6 worm cellular contexts compared by ENCODE assay signal in the genomic region with DNA sequence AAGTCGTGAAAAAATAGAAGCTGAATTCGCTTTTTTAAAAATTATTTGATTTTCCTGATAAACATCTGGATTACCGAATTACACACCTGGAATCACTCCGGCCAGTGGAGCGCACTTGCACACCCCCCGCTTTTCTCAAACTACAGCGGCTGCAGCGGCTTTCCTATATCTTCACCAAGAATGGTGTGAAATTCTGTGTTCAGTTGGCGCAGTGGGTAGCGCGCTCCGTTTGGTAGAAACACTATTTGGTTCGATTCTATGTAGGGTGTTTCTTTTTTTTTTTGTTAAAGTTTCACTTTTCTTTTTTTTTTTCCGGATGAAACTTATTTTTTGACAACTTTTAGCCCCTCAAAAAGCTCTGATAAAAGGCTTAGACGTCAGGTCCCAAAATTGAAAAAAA.
A peak's percentile ranks its signal among the peaks of the same experiment; 100 is the strongest.
TF ChIP-seq lines count a peak whose summit lies in the region.
"Not testable (repeated sequence)": the region's sequence is repeated elsewhere in the genome, so short reads cannot be mapped to it uniquely, and the experiment has no call there.

No protein-coding gene starts in this region.

TF ChIP-seq in whole organism, L1 larva, 84 proteins besides CTCF, POLR2A, EP300 and RAD21:
- 0 out of 2 replicates have a peak, but pooled peaks have one; percentile 3 for TF ChIP-seq isw-1 (GFP tag; IDR thresholded peaks at IDR 0.05; lab: Robert Waterston, UW)
- peak; percentile 71 for TF ChIP-seq nhr-85 (tag; lab: Kevin White, UChicago)

TF ChIP-seq in whole organism, L4 larva, 104 proteins besides CTCF, POLR2A, EP300 and RAD21 (continues in another document):
- TF ChIP-seq ctbp-1 (GFP tag; IDR thresholded peaks at IDR 0.05; lab: Robert Waterston, UW) = peak; percentile 34; the same call in 1 of the 2 replicates
- peak; percentile 86 for TF ChIP-seq lin-38 (GFP tag; IDR thresholded peaks at IDR 0.05; lab: Robert Waterston, UW)
- TF ChIP-seq F44E2.7 (GFP tag; IDR thresholded peaks at IDR 0.05; lab: Robert Waterston, UW) = 0 out of 2 replicates have a peak, but pooled peaks have one; percentile 20
- TF ChIP-seq madf-9 (GFP tag; conservative IDR thresholded peaks at IDR 0.05; lab: Robert Waterston, UW) = 0 out of 2 replicates have a peak, but pooled peaks have one; percentile 42
- TF ChIP-seq F26F4.8 (GFP tag; conservative IDR thresholded peaks at IDR 0.05; lab: Robert Waterston, UW) = peak; percentile 54; the same call in 1 of the 2 replicates
- TF ChIP-seq mdt-29 (GFP tag; IDR thresholded peaks at IDR 0.05; lab: Robert Waterston, UW) = peak; percentile 47; the same call in 1 of the 2 replicates
- peak; percentile 63; the same call in 1 of the 2 replicates for TF ChIP-seq arid-1 (GFP tag; conservative IDR thresholded peaks at IDR 0.05; lab: Robert Waterston, UW)
- TF ChIP-seq ZK337.2 (GFP tag; IDR thresholded peaks at IDR 0.05; lab: Robert Waterston, UW) = 0 out of 2 replicates have a peak, but pooled peaks have one; percentile 48
- TF ChIP-seq lim-7 (GFP tag; IDR thresholded peaks at IDR 0.05; lab: Robert Waterston, UW) = peak; percentile 73
- peak; percentile 73 for TF ChIP-seq snpc-1.2 (GFP tag; IDR thresholded peaks at IDR 0.05; lab: Robert Waterston, UW)
- TF ChIP-seq vab-7 (GFP tag; IDR thresholded peaks at IDR 0.05; lab: Robert Waterston, UW) = peak; percentile 69
- peak; percentile 59; the same call in 1 of the 2 replicates for TF ChIP-seq D1046.2 (GFP tag; IDR thresholded peaks at IDR 0.05; lab: Robert Waterston, UW)
- TF ChIP-seq madf-5 (GFP tag; IDR thresholded peaks at IDR 0.05; lab: Robert Waterston, UW) = 0 out of 4 replicates have a peak, but pooled peaks of 1 of the 2 experiments have one; percentile 17

TF ChIP-seq in whole organism, early embryonic, 17 proteins besides CTCF, POLR2A, EP300 and RAD21:
- TF ChIP-seq flt-1 (GFP tag; IDR thresholded peaks at IDR 0.05; lab: Robert Waterston, UW) = peak; percentile 71; the same call in 1 of the 2 replicates
- peak; percentile 73 for TF ChIP-seq tbx-37 (GFP tag; conservative IDR thresholded peaks at IDR 0.05; lab: Robert Waterston, UW)
- peak; percentile 80 for TF ChIP-seq pes-1 (GFP tag; IDR thresholded peaks at IDR 0.05; lab: Robert Waterston, UW)
- peak; percentile 74; the same call in 1 of the 2 replicates for TF ChIP-seq tbx-11 (GFP tag; IDR thresholded peaks at IDR 0.05; lab: Robert Waterston, UW)
- peak; percentile 73 for TF ChIP-seq scrt-1 (GFP tag; IDR thresholded peaks at IDR 0.05; lab: Robert Waterston, UW)
TF ChIP-seq in whole organism, early embryonic: peak in this region for 5; not testable (repeated sequence) for 12.

TF ChIP-seq in whole organism, late embryonic, 69 proteins besides CTCF, POLR2A, EP300 and RAD21:
- TF ChIP-seq hlh-8 (tag; optimal IDR thresholded peaks at IDR 0.05; lab: Kevin White, UChicago) (peak; percentile 8), sox-2 (GFP tag; IDR thresholded peaks at IDR 0.05; lab: Robert Waterston, UW) (peak; percentile 31; the same call in 1 of the 2 replicates)

TF ChIP-seq in whole organism, midembryonic, 9 proteins besides CTCF, POLR2A, EP300 and RAD21:
- peak; percentile 76 for TF ChIP-seq klf-2 (GFP tag; conservative IDR thresholded peaks at IDR 0.05; lab: Robert Waterston, UW)
- peak; percentile 65 for TF ChIP-seq ztf-29 (GFP tag; IDR thresholded peaks at IDR 0.05; lab: Robert Waterston, UW)
- peak; percentile 88 for TF ChIP-seq flt-1 (GFP tag; IDR thresholded peaks at IDR 0.05; lab: Robert Waterston, UW)
- peak; percentile 62 for TF ChIP-seq ref-1 (GFP tag; conservative IDR thresholded peaks at IDR 0.05; lab: Robert Waterston, UW)
- peak; percentile 68 for TF ChIP-seq ztf-23 (GFP tag; IDR thresholded peaks at IDR 0.05; lab: Robert Waterston, UW)
- peak; percentile 84 for TF ChIP-seq tab-1 (GFP tag; IDR thresholded peaks at IDR 0.05; lab: Robert Waterston, UW)
- peak; percentile 60 for TF ChIP-seq T22C8.4 (GFP tag; IDR thresholded peaks at IDR 0.05; lab: Robert Waterston, UW)

TF ChIP-seq in whole organism, young adult, 124 proteins besides CTCF, POLR2A, EP300 and RAD21:
- TF ChIP-seq madf-3 (GFP tag; IDR thresholded peaks at IDR 0.05; lab: Robert Waterston, UW) (0 out of 2 replicates have a peak, but pooled peaks have one; percentile 57), B0261.1 (tag; optimal IDR thresholded peaks at IDR 0.05; lab: Kevin White, UChicago) (peak; percentile 43), pbrm-1 (GFP tag; IDR thresholded peaks at IDR 0.05; lab: Robert Waterston, UW) (0 out of 2 replicates have a peak, but pooled peaks have one; percentile 42), ekl-4 (GFP tag; IDR thresholded peaks at IDR 0.05; lab: Robert Waterston, UW) (peak; percentile 21; the same call in 1 of the 2 replicates), madf-8 (GFP tag; conservative IDR thresholded peaks at IDR 0.05; lab: Robert Waterston, UW) (peak; percentile 29; the same call in 1 of the 2 replicates), rpc-1 (tag; optimal IDR thresholded peaks at IDR 0.05; lab: Kevin White, UChicago) (peak; percentile 49), lin-26 (GFP tag; IDR thresholded peaks at IDR 0.05; lab: Robert Waterston, UW) (peak; percentile 73; the same call in 1 of the 2 replicates), hmg-1.2 (GFP tag; IDR thresholded peaks at IDR 0.05; lab: Robert Waterston, UW) (peak; percentile 39), egrh-3 (GFP tag; IDR thresholded peaks at IDR 0.05; lab: Robert Waterston, UW) (0 out of 2 replicates have a peak, but pooled peaks have one; percentile 14), Y79H2A.3 (GFP tag; conservative IDR thresholded peaks at IDR 0.05; lab: Robert Waterston, UW) (peak; percentile 64; the same call in 1 of the 2 replicates), tbp1 (GFP tag; optimal IDR thresholded peaks at IDR 0.05; lab: Kevin White, UChicago) (peak; percentile 73), mcd-1 (GFP tag; IDR thresholded peaks at IDR 0.05; lab: Robert Waterston, UW) (peak; percentile 74), madf-6 (GFP tag; IDR thresholded peaks at IDR 0.05; lab: Robert Waterston, UW) (peak; percentile 59), ztf-28 (GFP tag; IDR thresholded peaks at IDR 0.05; lab: Robert Waterston, UW) (0 out of 2 replicates have a peak, but pooled peaks have one; percentile 53)
- TF ChIP-seq rpc-1 (optimal IDR thresholded peaks at IDR 0.05; lab: Kevin White, UChicago) = not testable (repeated sequence)
